Fruit fly (Drosophila melanogaster): ENCODE results near the gene to.

The to gene

DNA sequence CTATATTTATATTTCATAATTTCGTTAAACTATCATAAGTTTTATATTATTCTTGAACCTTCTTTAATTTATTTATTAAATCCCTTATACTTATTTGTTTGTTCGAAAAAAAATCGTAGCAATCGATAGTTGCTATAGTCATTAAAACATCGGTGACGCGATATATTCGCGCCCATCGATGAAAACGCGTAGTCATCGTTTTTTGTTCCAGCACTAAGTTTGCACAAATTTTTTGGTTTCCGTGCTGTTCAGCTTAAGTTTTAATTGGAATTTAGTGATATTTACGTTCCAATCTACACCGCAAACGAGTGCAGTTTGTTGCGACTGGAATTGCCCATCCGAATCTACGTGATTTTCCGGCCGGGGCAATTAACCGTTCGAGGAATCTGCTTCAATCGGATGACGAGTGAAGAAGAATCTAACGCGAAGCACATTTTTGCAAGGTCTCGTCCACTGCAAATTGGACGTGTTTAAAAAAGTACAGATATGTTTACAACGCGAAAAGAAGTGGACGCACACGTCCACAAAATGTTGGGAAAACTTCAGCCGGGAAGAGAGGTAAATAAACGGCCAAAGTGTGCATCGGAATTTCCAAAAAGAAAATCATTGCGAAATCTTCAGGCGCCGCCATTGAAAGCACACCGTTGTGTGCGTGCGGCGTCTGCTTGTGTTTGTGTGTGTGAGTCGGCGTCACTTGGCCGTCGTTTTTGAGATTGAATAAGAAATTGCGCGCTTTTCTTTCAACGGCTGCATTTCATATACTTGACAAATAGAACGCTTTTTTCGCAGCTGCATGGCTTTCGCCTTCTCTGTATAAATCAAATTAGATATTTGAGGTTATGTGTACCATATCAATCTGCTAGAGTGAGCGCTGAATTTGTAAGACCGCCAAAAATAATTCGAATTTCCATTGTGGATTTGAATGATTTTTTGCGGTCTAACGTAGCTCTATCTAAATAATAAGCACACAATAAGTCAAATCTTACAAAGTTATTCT is 9.5 kb downstream of the to start, which contains the start of gene Nup358:
TSS of gene Nup358 (plus strand) at position 204 of the 997 bp plus-strand sequence.
- TF ChIP-seq Vsx2 (GFP tag; optimal IDR thresholded peaks at IDR 0.05; ENCODE audit: partially characterized antibody) (no peak), Rel (GFP tag; optimal IDR thresholded peaks at IDR 0.05) (no peak), Rel (tag; optimal IDR thresholded peaks at IDR 0.05) (peak; percentile 18), Sp1 (GFP tag; optimal IDR thresholded peaks at IDR 0.05) (peak; percentile 5)

DNA sequence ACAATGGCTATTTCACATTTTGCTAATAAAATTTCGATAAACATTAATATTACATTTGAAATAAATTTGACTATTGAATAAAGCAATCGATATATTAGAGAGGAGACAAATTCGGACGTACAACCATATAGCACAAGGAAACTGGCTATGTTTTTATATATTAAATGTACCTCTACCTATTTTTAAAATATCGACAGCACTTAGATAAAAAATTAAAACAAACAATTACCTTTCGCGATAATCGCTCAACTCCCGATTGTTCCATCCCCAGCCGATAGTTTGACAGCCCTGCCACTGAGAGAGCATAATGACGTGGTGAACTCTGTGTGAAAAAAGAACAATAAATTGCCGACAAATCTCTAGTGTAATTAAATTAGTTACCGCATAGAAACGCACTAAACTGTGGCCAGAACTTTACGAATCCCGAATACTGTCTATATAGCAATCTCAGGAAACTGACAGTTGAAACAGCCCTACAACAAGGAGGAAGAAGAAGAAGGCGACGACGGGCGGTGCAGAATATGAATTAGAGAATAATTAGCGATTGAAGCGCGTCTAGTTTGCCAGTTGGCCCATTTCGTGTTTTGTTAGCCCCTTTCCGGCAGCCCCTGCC is 18.8 kb downstream of the to start, which contains the start of gene CG11857:
TSS of gene CG11857 (plus strand) at position 271 of the 613 bp plus-strand sequence.
- TF ChIP-seq woc (GFP tag; optimal IDR thresholded peaks at IDR 0.05), result peak; percentile 97
- peak; percentile 99 for TF ChIP-seq Hnf4 (GFP tag; optimal IDR thresholded peaks at IDR 0.05)
- peak; percentile 98 for TF ChIP-seq HLH106 (tag; optimal IDR thresholded peaks at IDR 0.05)
- no peak for TF ChIP-seq brk (GFP tag; optimal IDR thresholded peaks at IDR 0.05)
- peak; percentile 96 for TF ChIP-seq OdsH (GFP tag; optimal IDR thresholded peaks at IDR 0.05)
- TF ChIP-seq N (GFP tag; optimal IDR thresholded peaks at IDR 0.05), result no peak
- TF ChIP-seq jim (GFP tag; optimal IDR thresholded peaks at IDR 0.05), result peak; percentile 43
- no peak for TF ChIP-seq Vsx2 (GFP tag; optimal IDR thresholded peaks at IDR 0.05; ENCODE audit: partially characterized antibody)
- TF ChIP-seq Dif (GFP tag; optimal IDR thresholded peaks at IDR 0.05; ENCODE audit: partially characterized antibody), result no peak
- peak; percentile 95 for TF ChIP-seq CG9705 (GFP tag; optimal IDR thresholded peaks at IDR 0.05)
- TF ChIP-seq Mio (GFP tag; optimal IDR thresholded peaks at IDR 0.05), result peak; percentile 79
- TF ChIP-seq Hr83 (GFP tag; optimal IDR thresholded peaks at IDR 0.05; ENCODE audit: poor library complexity, severe bottlenecking), result peak; percentile 96
- TF ChIP-seq dmrt93B (GFP tag; optimal IDR thresholded peaks at IDR 0.05), result peak; percentile 96
- TF ChIP-seq ey (GFP tag; optimal IDR thresholded peaks at IDR 0.05), result peak; percentile 97
- TF ChIP-seq Jra (GFP tag; optimal IDR thresholded peaks at IDR 0.05), result peak; percentile 98
- TF ChIP-seq dl (GFP tag; optimal IDR thresholded peaks at IDR 0.05; ENCODE audit: insufficient read depth in 1 of 2, partially characterized antibody in 2 of 2), result no peak
- TF ChIP-seq lola (GFP tag; optimal IDR thresholded peaks at IDR 0.05), result no peak
- TF ChIP-seq CrebA (GFP tag; optimal IDR thresholded peaks at IDR 0.05; ENCODE audit: borderline replicate concordance), result no peak
- no peak for TF ChIP-seq Abd-B (GFP tag; optimal IDR thresholded peaks at IDR 0.05)
- peak; percentile 97 for TF ChIP-seq fru (GFP tag; optimal IDR thresholded peaks at IDR 0.05)
- no peak for TF ChIP-seq sage (GFP tag; optimal IDR thresholded peaks at IDR 0.05)
- TF ChIP-seq dsf (GFP tag; optimal IDR thresholded peaks at IDR 0.05; ENCODE audit: borderline replicate concordance), result peak; percentile 94
- TF ChIP-seq br (GFP tag; optimal IDR thresholded peaks at IDR 0.05), result peak; percentile 96
- TF ChIP-seq foxo (GFP tag; optimal IDR thresholded peaks at IDR 0.05), result peak; percentile 89 to 98
- no peak for TF ChIP-seq Dfd (GFP tag; optimal IDR thresholded peaks at IDR 0.05)
- TF ChIP-seq GATAd (GFP tag; optimal IDR thresholded peaks at IDR 0.05), result peak; percentile 94
- no peak for TF ChIP-seq pan (optimal IDR thresholded peaks at IDR 0.05)
- peak; percentile 98 for TF ChIP-seq rgr (GFP tag; optimal IDR thresholded peaks at IDR 0.05)
- TF ChIP-seq Hr78 (GFP tag; optimal IDR thresholded peaks at IDR 0.05), result no peak
- peak; percentile 93 for TF ChIP-seq CG32264 (GFP tag; optimal IDR thresholded peaks at IDR 0.05)
- TF ChIP-seq usp (GFP tag; optimal IDR thresholded peaks at IDR 0.05), result no peak
- TF ChIP-seq Sp1 (GFP tag; optimal IDR thresholded peaks at IDR 0.05), result peak; percentile 96
- TF ChIP-seq sv (GFP tag; optimal IDR thresholded peaks at IDR 0.05), result peak; percentile 98
- TF ChIP-seq tai (GFP tag; optimal IDR thresholded peaks at IDR 0.05), result no peak
- TF ChIP-seq Myc (optimal IDR thresholded peaks at IDR 0.05), result peak; percentile 25
- TF ChIP-seq h (GFP tag; optimal IDR thresholded peaks at IDR 0.05), result peak; percentile 99
- peak; percentile 94 for TF ChIP-seq psq (GFP tag; optimal IDR thresholded peaks at IDR 0.05)
- peak; percentile 40 for TF ChIP-seq Rel (GFP tag; optimal IDR thresholded peaks at IDR 0.05)
- TF ChIP-seq Rel (tag; optimal IDR thresholded peaks at IDR 0.05), result peak; percentile 82

Data from whole organism, wandering third instar larva.